Worm (Caenorhabditis elegans) whole organism, L4/young adult: Measurements from ENCODE around the gene F02C9.2.

Experiments used
- W03F9.2 ChIP-seq: fragments of 150-350 bp; optimal IDR thresholded peaks from 2 replicates; lab custom pipeline; 2014; ENCODE audit warnings: missing biosample characterization, missing genetic modification characterization
- dao-5 ChIP-seq: sonication (generic microtip); optimal IDR thresholded peaks from 2 replicates; lab custom pipeline; 2016; ENCODE audit warnings: missing genotype, missing genetic modification characterization, moderate library complexity, missing compliant biosample characterization
- him-1 ChIP-seq: sonication (generic microtip); optimal IDR thresholded peaks from 2 replicates; lab custom pipeline; 2016; ENCODE audit warnings: missing genotype, missing genetic modification reagents, missing genetic modification characterization, missing compliant biosample characterization

ce11 chrV:3106785-3107184, 26.7 kb upstream of the F02C9.2 start:
- TF ChIP-seq dao-5 (no peak), him-1 (tag; lab: Kevin White, UChicago) (no peak), W03F9.2 (tag; lab: Kevin White, UChicago) (no peak)
